Worm (Caenorhabditis elegans) whole organism, mixed stage, embryonic: ENCODE results near the gene vha-6.

ENCODE experiments used
- blmp-1 ChIP-seq: fragments of 150-350 bp; optimal IDR thresholded peaks from 2 replicates; lab custom pipeline; 2014; ENCODE audit warnings: missing biosample characterization, missing genetic modification characterization
- ceh-43 ChIP-seq: fragments of 200-800 bp; sonication (Bioruptor generic); optimal IDR thresholded peaks from 2 replicates; lab custom pipeline; 2018; ENCODE audit warnings: mild to moderate bottlenecking, missing genetic modification characterization, moderate library complexity, missing compliant biosample characterization
- nhr-12 ChIP-seq: fragments of 150-350 bp; optimal IDR thresholded peaks from 2 replicates; lab custom pipeline; 2014; ENCODE audit warnings: missing biosample characterization, missing genetic modification characterization
- nhr-237 ChIP-seq: fragments of 150-350 bp; optimal IDR thresholded peaks from 2 replicates; lab custom pipeline; 2014; ENCODE audit warnings: missing biosample characterization, missing genetic modification characterization
- nhr-76 ChIP-seq: sonication (generic microtip); optimal IDR thresholded peaks from 2 replicates; lab custom pipeline; 2017; ENCODE audit warnings: missing biosample characterization, missing genetic modification characterization
- unc-39 ChIP-seq: fragments of 150-350 bp; optimal IDR thresholded peaks from 2 replicates; lab custom pipeline; 2014; ENCODE audit warnings: missing biosample characterization, missing genetic modification characterization

- no peak for TF ChIP-seq nhr-76
- no peak for TF ChIP-seq blmp-1
- TF ChIP-seq nhr-12 (tag; lab: Kevin White, UChicago), result no peak
- no peak for TF ChIP-seq ceh-43 (GFP tag; lab: Kevin White, UChicago)
- no peak for TF ChIP-seq unc-39 (tag; lab: Kevin White, UChicago)
- TF ChIP-seq nhr-237 (tag; lab: Kevin White, UChicago), result no peak
Observed at ce11 chrII:11476410-11476809, 38.2 kb upstream of the vha-6 start, which contains the start of gene W02B12.16.
